Fruit fly (Drosophila melanogaster): Measurements from ENCODE around the gene Npc2c.

Npc2c gene

DNA sequence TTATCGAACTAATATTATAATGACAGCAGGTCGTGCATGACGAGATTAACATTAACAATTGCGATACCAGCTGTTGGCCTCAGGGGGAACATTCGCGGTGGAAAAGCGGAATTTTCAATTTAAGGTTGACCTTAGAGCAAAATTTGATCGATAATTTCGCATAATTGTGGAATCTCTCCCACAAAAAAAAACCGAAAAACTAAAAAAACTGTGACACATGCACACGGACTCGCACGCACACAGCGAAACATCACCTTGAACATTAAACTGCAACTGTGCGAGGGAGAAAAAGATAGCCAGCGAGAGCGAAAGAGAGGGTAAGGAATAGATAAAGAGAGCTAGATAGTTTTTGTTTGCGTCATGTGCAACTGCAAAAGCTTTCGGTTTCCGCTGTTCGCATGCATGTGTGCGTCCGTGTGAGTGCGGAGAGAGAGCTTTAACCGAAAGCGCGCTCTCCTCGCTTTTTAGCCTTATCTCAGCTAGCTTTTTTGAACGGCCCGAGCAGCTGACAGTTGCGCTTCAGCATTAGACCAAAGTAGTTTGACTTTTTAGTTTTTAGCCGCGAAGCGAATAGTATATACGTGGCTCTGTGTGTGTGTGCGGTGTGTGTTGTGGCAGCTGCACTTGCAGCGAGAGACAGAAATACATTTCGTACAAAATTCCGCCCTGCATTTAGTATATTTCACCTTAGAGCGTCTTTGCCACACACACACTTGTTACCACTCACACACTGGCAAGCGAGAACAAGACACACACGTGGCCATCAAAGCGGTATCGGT, 33.4 kb downstream of the Npc2c start (continued):
- TF ChIP-seq Hr39 (GFP tag; optimal IDR thresholded peaks at IDR 0.05) (no peak), fd59A (GFP tag; optimal IDR thresholded peaks at IDR 0.05) (no peak), CG3032 (tag; optimal IDR thresholded peaks at IDR 0.05) (no peak), pdm3 (GFP tag; optimal IDR thresholded peaks at IDR 0.05) (no peak), fkh (GFP tag; optimal IDR thresholded peaks at IDR 0.05) (peak; percentile 38), CG6808 (GFP tag; optimal IDR thresholded peaks at IDR 0.05) (peak; percentile 7), dac (GFP tag; optimal IDR thresholded peaks at IDR 0.05) (no peak), CG32006 (GFP tag; optimal IDR thresholded peaks at IDR 0.05) (no peak), CG6792 (GFP tag; optimal IDR thresholded peaks at IDR 0.05) (no peak), OdsH (GFP tag; optimal IDR thresholded peaks at IDR 0.05) (no peak), CG9139 (GFP tag; optimal IDR thresholded peaks at IDR 0.05) (no peak), eg (GFP tag; IDR thresholded peaks at IDR 0.05) (peak; percentile 52; the same call in 1 of the 3 replicates), achi (GFP tag; optimal IDR thresholded peaks at IDR 0.05) (no peak), CG6854 (GFP tag; optimal IDR thresholded peaks at IDR 0.05) (no peak)

DNA sequence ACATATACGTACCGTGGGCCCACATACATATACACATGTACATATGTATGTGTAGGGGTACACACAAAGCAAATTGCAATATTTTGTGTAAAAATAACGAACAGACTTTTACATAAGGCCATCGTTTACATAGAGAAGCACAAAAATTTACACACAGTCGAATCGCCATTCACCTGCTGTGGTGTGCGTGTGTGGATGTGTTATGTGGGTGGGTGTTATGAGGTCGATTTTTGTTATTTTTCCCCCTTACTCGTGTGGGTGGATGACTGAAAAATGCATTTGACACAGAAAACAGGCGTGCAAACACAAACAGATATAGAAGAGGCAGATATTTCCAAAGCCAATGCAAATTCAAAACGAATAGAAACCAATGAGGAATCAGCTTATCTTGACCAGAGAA, 35.0 kb downstream of the Npc2c start:
- TF ChIP-seq Ets96B (tag; optimal IDR thresholded peaks at IDR 0.05), result no peak
- no peak for TF ChIP-seq CG34406 (GFP tag; optimal IDR thresholded peaks at IDR 0.05)
- TF ChIP-seq cyc (GFP tag; optimal IDR thresholded peaks at IDR 0.05), result no peak
- no peak for TF ChIP-seq Blimp-1 (GFP tag; optimal IDR thresholded peaks at IDR 0.05)
- TF ChIP-seq Eip93F (GFP tag; optimal IDR thresholded peaks at IDR 0.05), result no peak
- TF ChIP-seq Gug (GFP tag; IDR thresholded peaks at IDR 0.05), result no peak
- no peak for TF ChIP-seq CG3032 (tag; optimal IDR thresholded peaks at IDR 0.05)
- TF ChIP-seq CG16779 (tag; optimal IDR thresholded peaks at IDR 0.05), result no peak
- TF ChIP-seq CG31627 (GFP tag; optimal IDR thresholded peaks at IDR 0.05), result no peak
- no peak for TF ChIP-seq ss (GFP tag; optimal IDR thresholded peaks at IDR 0.05)
- no peak for TF ChIP-seq CG11902 (GFP tag; optimal IDR thresholded peaks at IDR 0.05)
- no peak for TF ChIP-seq Eip78C (GFP tag)
- TF ChIP-seq Hr4 (GFP tag; optimal IDR thresholded peaks at IDR 0.05), result no peak
- no peak for TF ChIP-seq fd85E (GFP tag; optimal IDR thresholded peaks at IDR 0.05)
- no peak for TF ChIP-seq Hr39 (GFP tag; optimal IDR thresholded peaks at IDR 0.05)
- TF ChIP-seq svp (GFP tag), result no peak

DNA sequence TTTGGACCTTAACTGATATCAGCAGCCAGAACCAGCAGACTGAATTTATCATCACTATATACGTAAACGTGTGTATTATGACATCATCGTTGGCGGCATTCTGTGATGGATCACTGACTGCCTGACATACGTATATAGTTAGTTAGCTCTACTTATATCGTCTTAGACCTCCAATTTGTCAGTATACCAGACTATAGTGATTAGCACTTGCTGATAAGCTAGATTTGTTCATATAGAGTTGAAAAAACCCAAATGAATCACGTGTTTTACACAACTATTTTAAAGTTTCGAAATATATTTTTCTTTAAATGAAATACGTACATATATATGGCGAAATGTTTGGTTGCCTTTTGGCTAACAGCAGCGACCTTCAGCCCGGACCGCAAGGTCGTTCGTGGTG, 35.7 kb downstream of the Npc2c start:
- TF ChIP-seq Sox14 (GFP tag; optimal IDR thresholded peaks at IDR 0.05) (no peak), ss (GFP tag; optimal IDR thresholded peaks at IDR 0.05) (no peak), OdsH (GFP tag; optimal IDR thresholded peaks at IDR 0.05) (no peak), CG15336 (GFP tag; IDR thresholded peaks at IDR 0.05) (no peak), CG1621 (tag; optimal IDR thresholded peaks at IDR 0.05) (no peak), spab (GFP tag; optimal IDR thresholded peaks at IDR 0.05) (no peak), fd59A (GFP tag; optimal IDR thresholded peaks at IDR 0.05) (no peak), dsx (GFP tag; optimal IDR thresholded peaks at IDR 0.05; ENCODE audit: poor library complexity, severe bottlenecking) (no peak), CG8119 (GFP tag; IDR thresholded peaks at IDR 0.05) (no peak), CG6854 (GFP tag; optimal IDR thresholded peaks at IDR 0.05) (no peak), CG4318 (GFP tag; optimal IDR thresholded peaks at IDR 0.05) (no peak), Hr4 (GFP tag; optimal IDR thresholded peaks at IDR 0.05) (no peak), Eip75B (GFP tag; optimal IDR thresholded peaks at IDR 0.05) (no peak), CG16779 (tag; optimal IDR thresholded peaks at IDR 0.05) (no peak), CG6792 (GFP tag; optimal IDR thresholded peaks at IDR 0.05) (no peak), topi (GFP tag; optimal IDR thresholded peaks at IDR 0.05) (no peak)
